Fruit fly (Drosophila melanogaster) S2 (cell line): ENCODE results near the gene RpS21.

ENCODE experiments used
- CG8478 ChIP-seq: fragments of >200 bp; optimal IDR thresholded peaks from 2 replicates; lab custom pipeline; 2018
- CTCF ChIP-seq, 2 experiments: fragments of >200 bp; optimal IDR thresholded peaks; 2 replicates each; lab custom pipeline; 2018

- no peak for TF ChIP-seq CTCF (optimal IDR thresholded peaks at IDR 0.05; lab: Kevin White, UChicago)
- no peak for TF ChIP-seq CG8478 (lab: Kevin White, UChicago)
These were observed 27.3 kb downstream of the RpS21 start for dm6 chr2L:2882968-2883702.
